Fruit fly (Drosophila melanogaster) whole organism, embryonic: ENCODE results near the gene CG12017.

Experiments
- Atf6 ChIP-seq: fragments of 200-800 bp; sonication (Bioruptor generic); IDR thresholded peaks from 2 replicates; pipeline ENCODE4 v1.3.6; 2022; ENCODE audit warnings: missing biosample characterization, missing genetic modification characterization
- C15 ChIP-seq: fragments of 200-800 bp; sonication (Bioruptor generic); IDR thresholded peaks from 3 replicates; pipeline ENCODE4 v1.3.6; 2022; ENCODE audit warnings: missing biosample characterization, missing genetic modification characterization
- CG10267 ChIP-seq: fragments of 200-800 bp; sonication (Bioruptor generic); optimal IDR thresholded peaks from 2 replicates; lab custom pipeline; 2018; ENCODE audit warnings: missing biosample characterization, mild to moderate bottlenecking, missing genetic modification characterization, moderate library complexity
- CG10321 ChIP-seq: fragments of 200-800 bp; sonication (Bioruptor generic); IDR thresholded peaks from 2 replicates; pipeline ENCODE4 v1.3.6; 2022; ENCODE audit warnings: missing biosample characterization, missing genetic modification characterization
- CG10462 ChIP-seq: fragments of 200-800 bp; sonication (Bioruptor generic); optimal IDR thresholded peaks from 2 replicates; lab custom pipeline; 2016; ENCODE audit warnings: missing biosample characterization, missing genetic modification characterization
- CG10979 ChIP-seq: fragments of 200-800 bp; sonication (Bioruptor generic); optimal IDR thresholded peaks from 2 replicates; lab custom pipeline; 2018; ENCODE audit warnings: missing biosample characterization, mild to moderate bottlenecking, missing genetic modification characterization, moderate library complexity
- CG11504 ChIP-seq: fragments of 200-800 bp; sonication (Bioruptor generic); optimal IDR thresholded peaks from 3 replicates; lab custom pipeline; 2019; ENCODE audit warnings: missing biosample characterization, mild to moderate bottlenecking, missing genetic modification characterization, moderate library complexity
- CG12071 ChIP-seq: fragments of 200-800 bp; sonication (Bioruptor generic); optimal IDR thresholded peaks from 3 replicates; lab custom pipeline; 2018; ENCODE audit warnings: missing biosample characterization, mild to moderate bottlenecking, missing genetic modification characterization
- CG14441 ChIP-seq: fragments of 200-800 bp; sonication (Bioruptor generic); IDR thresholded peaks from 2 replicates; pipeline ENCODE4 v1.3.6; 2022; ENCODE audit warnings: missing biosample characterization, missing genetic modification characterization
- CG14965 ChIP-seq: fragments of 200-800 bp; sonication (Bioruptor generic); optimal IDR thresholded peaks from 2 replicates; lab custom pipeline; 2016; ENCODE audit warnings: missing biosample characterization, missing genetic modification characterization, borderline replicate concordance
- CG1602 ChIP-seq: fragments of 200-800 bp; sonication (Bioruptor generic); optimal IDR thresholded peaks from 3 replicates; lab custom pipeline; 2016; ENCODE audit warnings: missing biosample characterization, missing genetic modification characterization
- CG17385 ChIP-seq: fragments of 200-800 bp; sonication (Bioruptor generic); optimal IDR thresholded peaks from 3 replicates; lab custom pipeline; 2018; ENCODE audit warnings: missing biosample characterization, mild to moderate bottlenecking, missing genetic modification characterization
- CG18764 ChIP-seq: fragments of 200-800 bp; sonication (Bioruptor generic); optimal IDR thresholded peaks from 3 replicates; lab custom pipeline; 2016; ENCODE audit warnings: missing biosample characterization, missing genetic modification characterization
- CG3726 ChIP-seq: fragments of 200-800 bp; sonication (Bioruptor generic); IDR thresholded peaks from 3 replicates; pipeline ENCODE4, ENCODE4 v1.3.6; 2022; ENCODE audit warnings: missing biosample characterization, missing genetic modification characterization
- CG4424 ChIP-seq: fragments of 200-800 bp; sonication (Bioruptor generic); optimal IDR thresholded peaks from 3 replicates; lab custom pipeline; 2016; ENCODE audit warnings: missing biosample characterization, missing genetic modification characterization
- CG4820 ChIP-seq: fragments of 200-800 bp; sonication (Bioruptor generic); optimal IDR thresholded peaks from 3 replicates; lab custom pipeline; 2016; ENCODE audit warnings: missing biosample characterization, missing genetic modification characterization
- CG7786 ChIP-seq: fragments of 200-800 bp; sonication (Bioruptor generic); optimal IDR thresholded peaks from 2 replicates; lab custom pipeline; 2016; ENCODE audit warnings: missing biosample characterization, missing genetic modification characterization
- CG8089 ChIP-seq: fragments of 200-800 bp; sonication (Bioruptor generic); optimal IDR thresholded peaks from 3 replicates; lab custom pipeline; 2016; ENCODE audit warnings: missing biosample characterization, missing genetic modification characterization
- CG9437 ChIP-seq: fragments of 200-800 bp; sonication (Bioruptor generic); optimal IDR thresholded peaks from 2 replicates; lab custom pipeline; 2018; ENCODE audit warnings: missing biosample characterization, mild to moderate bottlenecking, missing genetic modification characterization
- CG9797 ChIP-seq: fragments of 200-800 bp; sonication (Bioruptor generic); optimal IDR thresholded peaks from 3 replicates; lab custom pipeline; 2018; ENCODE audit warnings: missing biosample characterization, mild to moderate bottlenecking, missing genetic modification characterization
- Dad ChIP-seq: fragments of 200-800 bp; sonication (Bioruptor generic); optimal IDR thresholded peaks from 3 replicates; lab custom pipeline; 2016; ENCODE audit warnings: missing biosample characterization, missing genetic modification characterization
- Deaf1 ChIP-seq: fragments of 200-800 bp; optimal IDR thresholded peaks from 3 replicates; lab custom pipeline; 2019; ENCODE audit warnings: missing biosample characterization, mild to moderate bottlenecking, missing genetic modification characterization, moderate library complexity
- E2f2 ChIP-seq: fragments of 200-800 bp; sonication (Bioruptor generic); IDR thresholded peaks from 2 replicates; pipeline ENCODE4 v1.3.6; 2022; ENCODE audit warnings: missing biosample characterization, missing genetic modification characterization
- Ets97D ChIP-seq: fragments of 200-800 bp; sonication (Bioruptor generic); optimal IDR thresholded peaks from 3 replicates; lab custom pipeline; 2016; ENCODE audit warnings: missing biosample characterization, missing genetic modification characterization
- HHEX ChIP-seq: fragments of 200-800 bp; sonication (Bioruptor generic); optimal IDR thresholded peaks from 3 replicates; lab custom pipeline; 2017; ENCODE audit warnings: missing biosample characterization, mild to moderate bottlenecking, missing genetic modification characterization, missing genetic modification reagents
- HLH3B ChIP-seq: fragments of 200-800 bp; sonication (Bioruptor generic); IDR thresholded peaks from 2 replicates; pipeline ENCODE4 v1.3.6; 2022; ENCODE audit warnings: missing biosample characterization, missing genetic modification characterization
- HLH4C ChIP-seq: fragments of 200-800 bp; sonication (Bioruptor generic); IDR thresholded peaks from 3 replicates; pipeline ENCODE4 v1.3.6; 2022; ENCODE audit warnings: missing biosample characterization, missing genetic modification characterization; ENCODE audit not compliant: partially characterized antibody
- HmgZ ChIP-seq: fragments of 200-800 bp; sonication (Bioruptor generic); optimal IDR thresholded peaks from 2 replicates; lab custom pipeline; 2018; ENCODE audit warnings: missing biosample characterization, mild to moderate bottlenecking, missing genetic modification characterization
- Hr3 ChIP-seq: fragments of 200-800 bp; sonication (Bioruptor generic); optimal IDR thresholded peaks from 3 replicates; lab custom pipeline; 2016; ENCODE audit warnings: missing biosample characterization, missing genetic modification characterization
- Kr ChIP-seq: fragments of 200-800 bp; sonication (Bioruptor generic); optimal IDR thresholded peaks from 2 replicates; lab custom pipeline; 2017; ENCODE audit warnings: missing biosample characterization, mild to moderate bottlenecking, missing genetic modification characterization
- Myb ChIP-seq: fragments of 200-800 bp; sonication (Bioruptor generic); optimal IDR thresholded peaks from 2 replicates; lab custom pipeline; 2016; ENCODE audit warnings: missing biosample characterization, missing genetic modification characterization
- Oaz ChIP-seq: fragments of 200-800 bp; sonication (Bioruptor generic); IDR thresholded peaks from 2 replicates; pipeline ENCODE4 v1.3.6; 2022; ENCODE audit warnings: missing biosample characterization, missing genetic modification characterization
- ac ChIP-seq: fragments of 200-800 bp; sonication (Bioruptor generic); optimal IDR thresholded peaks from 3 replicates; lab custom pipeline; 2017; ENCODE audit warnings: missing biosample characterization, mild to moderate bottlenecking, missing genetic modification characterization
- bcd ChIP-seq: fragments of 200-800 bp; sonication (Bioruptor generic); optimal IDR thresholded peaks from 2 replicates; lab custom pipeline; 2017; ENCODE audit warnings: missing biosample characterization, mild to moderate bottlenecking, missing genetic modification characterization
- bigmax ChIP-seq: fragments of 200-800 bp; sonication (Bioruptor generic); optimal IDR thresholded peaks from 2 replicates; lab custom pipeline; 2018; ENCODE audit warnings: missing biosample characterization, mild to moderate bottlenecking, missing genetic modification characterization
- bsh ChIP-seq, 2 experiments: fragments of 200-800 bp; sonication (Bioruptor generic); optimal IDR thresholded peaks; 2 replicates each; lab custom pipeline; 2017 to 2018; ENCODE audit warnings: mild to moderate bottlenecking in 2 of 2, missing biosample characterization in 2 of 2, missing genetic modification characterization in 2 of 2, moderate library complexity in 1 of 2
- cato ChIP-seq: fragments of 200-800 bp; sonication (Bioruptor generic); optimal IDR thresholded peaks from 2 replicates; lab custom pipeline; 2016; ENCODE audit warnings: missing biosample characterization, missing genetic modification characterization, borderline replicate concordance
- chm ChIP-seq: fragments of 200-800 bp; sonication (Bioruptor generic); IDR thresholded peaks from 2 replicates; pipeline ENCODE4 v1.3.6; 2022; ENCODE audit warnings: missing biosample characterization, missing genetic modification characterization
- croc ChIP-seq: fragments of 200-800 bp; sonication (Bioruptor generic); conservative IDR thresholded peaks from 3 replicates; pipeline ENCODE4 v1.3.6; 2022; ENCODE audit warnings: missing biosample characterization, missing genetic modification characterization
- da ChIP-seq: fragments of 200-800 bp; sonication (Bioruptor generic); optimal IDR thresholded peaks from 2 replicates; lab custom pipeline; 2016; ENCODE audit warnings: missing biosample characterization, missing genetic modification characterization
- dan ChIP-seq: fragments of 200-800 bp; sonication (Bioruptor generic); IDR thresholded peaks from 2 replicates; pipeline ENCODE4 v1.3.6; 2022; ENCODE audit warnings: missing biosample characterization, missing genetic modification characterization
- dm ChIP-seq: fragments of 200-800 bp; sonication (Bioruptor generic); optimal IDR thresholded peaks from 3 replicates; lab custom pipeline; 2016; ENCODE audit warnings: missing biosample characterization, missing genetic modification characterization
- dmrt11E ChIP-seq: fragments of 200-800 bp; sonication (Bioruptor generic); optimal IDR thresholded peaks from 3 replicates; lab custom pipeline; 2018; ENCODE audit warnings: missing biosample characterization, mild to moderate bottlenecking, missing genetic modification characterization, moderate library complexity
- grau ChIP-seq: fragments of 200-800 bp; optimal IDR thresholded peaks from 3 replicates; lab custom pipeline; 2019; ENCODE audit warnings: missing biosample characterization, mild to moderate bottlenecking, missing genetic modification characterization, moderate library complexity
- gsb-n ChIP-seq: fragments of 200-800 bp; sonication (Bioruptor generic); optimal IDR thresholded peaks from 3 replicates; lab custom pipeline; 2018; ENCODE audit warnings: missing biosample characterization, mild to moderate bottlenecking, missing genetic modification characterization
- hb ChIP-seq: fragments of 200-800 bp; sonication (Bioruptor generic); IDR thresholded peaks from 3 replicates; pipeline ENCODE4 v1.3.6; 2022; ENCODE audit warnings: missing biosample characterization, missing genetic modification characterization; ENCODE audit not compliant: partially characterized antibody
- odd ChIP-seq: fragments of 200-800 bp; sonication (Bioruptor generic); optimal IDR thresholded peaks from 2 replicates; lab custom pipeline; 2017; ENCODE audit warnings: missing biosample characterization, mild to moderate bottlenecking, missing genetic modification characterization
- pros ChIP-seq: fragments of 200-800 bp; sonication (Bioruptor generic); optimal IDR thresholded peaks from 3 replicates; lab custom pipeline; 2019; ENCODE audit warnings: missing biosample characterization, mild to moderate bottlenecking, missing genetic modification characterization, moderate library complexity
- sim ChIP-seq: fragments of 200-800 bp; sonication (Bioruptor generic); IDR thresholded peaks from 2 replicates; pipeline ENCODE4 v1.3.6; 2022; ENCODE audit warnings: missing biosample characterization, missing genetic modification characterization
- vvl ChIP-seq: fragments of 200-800 bp; sonication (Bioruptor generic); IDR thresholded peaks from 2 replicates; pipeline ENCODE4 v1.3.6; 2022; ENCODE audit warnings: missing biosample characterization, missing genetic modification characterization
- z ChIP-seq: fragments of 200-800 bp; sonication (Bioruptor generic); IDR thresholded peaks from 3 replicates; pipeline ENCODE4 v1.3.6; 2022; ENCODE audit warnings: missing biosample characterization, missing genetic modification characterization

Gene CG12017

DNA sequence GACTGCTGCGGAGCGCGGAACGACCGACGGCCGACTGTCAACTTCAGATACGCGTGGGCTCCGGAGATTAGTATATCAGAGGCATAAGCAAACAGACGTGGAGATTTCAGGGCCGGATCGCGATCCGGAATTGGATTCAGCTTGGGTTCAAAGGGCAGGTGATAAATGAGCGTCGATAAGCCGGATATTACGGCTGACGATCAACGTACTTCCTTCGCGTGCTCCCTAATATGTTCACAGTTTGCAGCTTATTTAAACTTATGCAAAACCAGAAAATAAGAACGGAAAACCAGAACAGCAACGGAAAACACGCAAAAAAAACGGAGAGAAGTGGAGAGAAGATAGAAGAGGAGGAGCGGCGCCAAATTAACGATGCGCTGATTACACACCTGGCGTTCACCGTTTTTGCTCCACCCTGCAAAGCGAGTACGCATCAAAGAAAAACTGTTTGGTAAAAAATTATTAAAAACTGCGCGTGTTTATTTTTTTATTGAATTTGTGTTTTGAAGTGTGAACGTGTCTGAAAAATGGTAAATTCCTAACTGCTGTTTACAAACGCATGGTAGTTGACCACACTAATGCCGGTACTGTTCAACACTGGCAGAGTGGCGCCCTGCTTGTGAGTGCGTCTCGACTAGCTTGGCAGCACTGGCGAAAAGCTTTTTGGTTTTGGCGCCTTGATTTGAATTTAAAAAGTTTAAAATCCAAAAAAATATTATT is 40.8 kb upstream of the CG12017 start, which contains the start of gene CG17746 (continued):
- peak; percentile 11 for TF ChIP-seq CG1602 (GFP tag; lab: Kevin White, UChicago)
- no peak for TF ChIP-seq CG11504
- TF ChIP-seq CG10979 (tag; lab: Kevin White, UChicago) = no peak
- TF ChIP-seq z (GFP tag; lab: Robert Waterston, UW) = no peak
- TF ChIP-seq da = peak; percentile 25
- peak; percentile 25 for TF ChIP-seq grau (tag; lab: Kevin White, UChicago)
- peak; percentile 98 for TF ChIP-seq CG10267
- no peak for TF ChIP-seq CG14965 (GFP tag; lab: Kevin White, UChicago)
- peak; percentile 99 for TF ChIP-seq E2f2 (GFP tag; lab: Robert Waterston, UW)
- TF ChIP-seq croc = no peak
- TF ChIP-seq CG7786 (GFP tag; lab: Kevin White, UChicago) = peak; percentile 27
- TF ChIP-seq CG9797 (GFP tag; lab: Kevin White, UChicago) = peak; percentile 93
- peak; percentile 41 for TF ChIP-seq Hr3 (GFP tag; lab: Kevin White, UChicago)
- TF ChIP-seq Atf6 = no peak
- TF ChIP-seq HHEX (GFP tag; lab: Kevin White, UChicago) = no peak
- TF ChIP-seq CG9437 (GFP tag; lab: Kevin White, UChicago) = no peak
- TF ChIP-seq dan = no peak
- TF ChIP-seq Oaz (GFP tag; lab: Robert Waterston, UW) = no peak
- TF ChIP-seq CG14441 (GFP tag; lab: Robert Waterston, UW) = no peak
- TF ChIP-seq cato (GFP tag; lab: Kevin White, UChicago) = no peak
- peak; percentile 52 for TF ChIP-seq vvl (GFP tag; lab: Robert Waterston, UW)
- TF ChIP-seq hb (GFP tag; lab: Robert Waterston, UW) = peak; percentile 22; the same call in 1 of the 3 replicates
- TF ChIP-seq CG3726 (GFP tag; lab: Robert Waterston, UW) = no peak
- TF ChIP-seq ac (GFP tag; lab: Kevin White, UChicago) = no peak
- TF ChIP-seq odd = no peak
- TF ChIP-seq dmrt11E (tag; lab: Kevin White, UChicago) = no peak
- no peak for TF ChIP-seq gsb-n
- TF ChIP-seq dm (GFP tag; lab: Kevin White, UChicago) = peak; percentile 63
- TF ChIP-seq C15 (GFP tag; lab: Robert Waterston, UW) = no peak
- TF ChIP-seq CG10462 = no peak
- TF ChIP-seq chm (GFP tag; lab: Robert Waterston, UW) = no peak
- TF ChIP-seq Deaf1 (tag; lab: Kevin White, UChicago) = no peak
- TF ChIP-seq HmgZ (tag; lab: Kevin White, UChicago) = peak; percentile 81
- no peak for TF ChIP-seq pros (GFP tag; lab: Kevin White, UChicago)
- TF ChIP-seq Myb (GFP tag; lab: Kevin White, UChicago) = peak; percentile 79
- no peak for TF ChIP-seq CG10321 (GFP tag; lab: Robert Waterston, UW)
- TF ChIP-seq CG12071 (GFP tag; lab: Kevin White, UChicago) = no peak
- no peak for TF ChIP-seq HLH4C (GFP tag; lab: Robert Waterston, UW)
- no peak for TF ChIP-seq sim (GFP tag; lab: Robert Waterston, UW)
- peak; percentile 41 for TF ChIP-seq Dad (GFP tag; lab: Kevin White, UChicago)
- peak; percentile 15 for TF ChIP-seq CG4820 (GFP tag; lab: Kevin White, UChicago)
- no peak for TF ChIP-seq CG18764 (GFP tag; lab: Kevin White, UChicago)
- peak; percentile 90 for TF ChIP-seq Ets97D (GFP tag; lab: Kevin White, UChicago)
- no peak for TF ChIP-seq bigmax (GFP tag; lab: Kevin White, UChicago)
- TF ChIP-seq HLH3B = no peak
- TF ChIP-seq bcd (GFP tag; lab: Kevin White, UChicago) = no peak
- no peak for TF ChIP-seq CG8089 (GFP tag; lab: Kevin White, UChicago)
- TF ChIP-seq CG4424 (GFP tag; lab: Kevin White, UChicago) = no peak
- no peak for TF ChIP-seq CG17385 (GFP tag; lab: Kevin White, UChicago)
- no peak for TF ChIP-seq Kr
- no peak for TF ChIP-seq bsh (GFP tag; optimal IDR thresholded peaks at IDR 0.05; lab: Kevin White, UChicago)
